Worm (Caenorhabditis elegans): ENCODE data around the gene irld-33.

Gene irld-33

DNA sequence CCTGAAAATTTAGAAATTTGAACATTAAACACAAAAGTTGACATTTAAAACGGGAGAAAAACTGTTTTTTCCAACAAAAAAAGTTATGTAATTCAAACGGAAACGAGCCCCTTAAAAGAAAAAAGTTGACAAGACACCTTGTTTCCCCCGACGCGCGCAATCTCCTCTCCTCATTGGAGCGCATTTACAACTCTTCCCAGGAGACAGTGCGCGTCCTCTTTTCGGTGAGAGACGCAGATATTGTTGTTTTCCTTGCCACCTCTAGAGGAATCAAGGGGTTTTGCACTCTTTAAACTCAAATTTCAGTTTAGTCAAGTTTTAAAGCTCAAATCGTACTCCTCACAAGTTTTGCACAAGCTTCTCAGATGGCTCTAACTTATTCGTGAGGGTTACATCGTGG is 43.0 kb upstream of the irld-33 start, which contains the start of gene F58E1.13:
Gene F58E1.13 (minus strand): TSS at position 12 of the 400 bp plus-strand sequence.
- TF ChIP-seq hpl-2 (GFP tag; optimal IDR thresholded peaks at IDR 0.05) (no peak), xbp-1 (tag; optimal IDR thresholded peaks at IDR 0.05) (no peak), sox-4 (tag; optimal IDR thresholded peaks at IDR 0.05) (no peak), alr-1 (tag; optimal IDR thresholded peaks at IDR 0.05; ENCODE audit: borderline replicate concordance) (no peak), efl-3 (GFP tag; optimal IDR thresholded peaks at IDR 0.05) (no peak), aly-2 (tag; optimal IDR thresholded peaks at IDR 0.05) (no peak), fkh-10 (GFP tag; optimal IDR thresholded peaks at IDR 0.05) (no peak), sptf-1 (tag; optimal IDR thresholded peaks at IDR 0.05) (no peak), pag-3 (tag; optimal IDR thresholded peaks at IDR 0.05; ENCODE audit: borderline replicate concordance, insufficient read depth) (no peak), lsy-2 (tag; optimal IDR thresholded peaks at IDR 0.05) (no peak), mab-9 (GFP tag; IDR thresholded peaks at IDR 0.05) (no peak), hlh-17 (GFP tag; optimal IDR thresholded peaks at IDR 0.05; ENCODE audit: borderline replicate concordance) (no peak)

DNA sequence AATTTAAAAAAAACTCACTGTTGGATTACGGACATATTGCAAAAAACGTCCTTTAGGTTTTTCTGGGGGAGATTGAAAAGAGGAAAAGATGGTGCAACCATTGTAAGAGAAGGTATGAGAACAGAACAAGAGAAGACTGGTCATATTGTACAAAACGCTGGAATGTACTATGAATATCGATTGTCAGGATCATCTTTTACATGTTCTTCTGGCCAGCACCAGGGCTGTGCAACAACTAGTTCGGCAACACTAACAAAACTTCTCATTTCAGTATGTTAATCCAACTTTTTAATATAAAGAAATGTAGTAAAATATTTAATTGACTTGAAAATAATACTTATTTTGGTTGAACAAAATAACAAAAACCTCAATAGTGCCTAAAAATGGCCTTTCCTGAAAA is 35.5 kb upstream of the irld-33 start, which contains the start of gene fbxb-47:
Gene fbxb-47 (minus strand): TSS at position 101 of the 400 bp plus-strand sequence.
- no peak for TF ChIP-seq nhr-237 (tag; optimal IDR thresholded peaks at IDR 0.05)
- TF ChIP-seq fkh-8 (tag; optimal IDR thresholded peaks at IDR 0.05) = no peak
- no peak for TF ChIP-seq sptf-1 (tag; optimal IDR thresholded peaks at IDR 0.05)
- TF ChIP-seq ceh-82 (tag; optimal IDR thresholded peaks at IDR 0.05) = no peak
- no peak for TF ChIP-seq pax-3 (tag; optimal IDR thresholded peaks at IDR 0.05)
- no peak for TF ChIP-seq C04F5.9 (tag; optimal IDR thresholded peaks at IDR 0.05)
- no peak for TF ChIP-seq lin-13 (GFP tag; optimal IDR thresholded peaks at IDR 0.05)
- no peak for TF ChIP-seq dpl-1 (GFP tag; optimal IDR thresholded peaks at IDR 0.05)
- TF ChIP-seq ceh-90 (tag; optimal IDR thresholded peaks at IDR 0.05) = no peak

DNA sequence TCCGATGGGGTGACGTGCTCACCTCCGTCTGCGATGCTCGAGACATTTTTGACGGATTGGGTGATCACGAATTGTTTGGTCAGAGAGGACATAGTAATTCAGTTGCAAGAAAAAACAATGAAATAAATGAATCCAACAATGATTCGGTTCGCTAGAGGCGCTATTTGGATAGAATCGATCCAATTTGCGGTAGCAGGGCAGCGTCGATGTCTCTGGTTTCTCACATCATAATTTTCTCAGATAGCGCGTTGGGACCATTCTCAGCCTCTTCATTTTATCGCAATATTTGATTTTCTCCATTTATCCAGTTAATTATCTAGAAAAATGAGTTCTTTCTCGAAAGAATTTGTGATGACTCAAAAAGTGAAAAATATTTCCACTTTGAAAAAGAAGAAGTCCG is 32.5 kb upstream of the irld-33 start, which contains the start of gene sdz-18:
Gene sdz-18 (minus strand): TSS at position 101 of the 400 bp plus-strand sequence.
- TF ChIP-seq ceh-82 (tag; optimal IDR thresholded peaks at IDR 0.05) (no peak), lir-3 (tag; optimal IDR thresholded peaks at IDR 0.05; ENCODE audit: poor library complexity) (no peak), isw-1 (GFP tag; IDR thresholded peaks at IDR 0.05) (no peak)

DNA sequence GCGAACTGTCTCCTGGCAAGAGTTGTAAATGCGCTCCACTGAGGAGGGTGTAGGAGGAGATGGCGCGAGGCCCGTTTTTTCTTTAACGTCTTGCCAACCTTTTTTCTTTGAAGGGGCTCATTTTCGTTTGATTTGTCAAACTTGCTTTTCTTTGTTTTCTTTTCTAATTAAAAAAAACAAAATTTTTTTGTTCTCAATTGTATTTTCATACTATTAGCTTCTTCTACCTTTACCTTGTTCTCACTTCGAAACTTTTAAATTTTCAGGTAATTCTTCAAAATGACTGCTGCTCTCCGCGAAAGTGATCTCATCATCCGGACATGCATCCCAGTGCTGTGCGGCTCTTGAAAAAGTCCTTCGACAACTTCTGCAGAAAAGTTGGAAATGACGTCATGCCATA is 28.9 kb upstream of the irld-33 start, which contains the start of gene fbxa-184:
Gene fbxa-184 (plus strand): TSS at position 301 of the 400 bp plus-strand sequence.
- TF ChIP-seq ceh-88 (GFP tag; IDR thresholded peaks at IDR 0.05) (no peak), ceh-63 (GFP tag; optimal IDR thresholded peaks at IDR 0.05) (no peak), lin-13 (GFP tag; optimal IDR thresholded peaks at IDR 0.05) (no peak), zag-1 (tag; optimal IDR thresholded peaks at IDR 0.05) (no peak), ceh-90 (tag; optimal IDR thresholded peaks at IDR 0.05) (no peak), ceh-8 (GFP tag; optimal IDR thresholded peaks at IDR 0.05) (no peak), Y116A8C.19 (tag; optimal IDR thresholded peaks at IDR 0.05; ENCODE audit: borderline replicate concordance) (no peak), irx-1 (tag; optimal IDR thresholded peaks at IDR 0.05) (no peak), snu-23 (GFP tag; optimal IDR thresholded peaks at IDR 0.05) (no peak), tlp-1 (tag; optimal IDR thresholded peaks at IDR 0.05) (no peak), sox-4 (tag; optimal IDR thresholded peaks at IDR 0.05) (no peak), nhr-90 (tag; optimal IDR thresholded peaks at IDR 0.05; ENCODE audit: poor library complexity) (no peak), C04F5.9 (tag; optimal IDR thresholded peaks at IDR 0.05) (no peak), nhr-28 (tag; optimal IDR thresholded peaks at IDR 0.05) (no peak), ets-5 (GFP tag; IDR thresholded peaks at IDR 0.05) (no peak), fkh-10 (GFP tag; optimal IDR thresholded peaks at IDR 0.05) (no peak), aha-1 (tag; optimal IDR thresholded peaks at IDR 0.05) (no peak)

DNA sequence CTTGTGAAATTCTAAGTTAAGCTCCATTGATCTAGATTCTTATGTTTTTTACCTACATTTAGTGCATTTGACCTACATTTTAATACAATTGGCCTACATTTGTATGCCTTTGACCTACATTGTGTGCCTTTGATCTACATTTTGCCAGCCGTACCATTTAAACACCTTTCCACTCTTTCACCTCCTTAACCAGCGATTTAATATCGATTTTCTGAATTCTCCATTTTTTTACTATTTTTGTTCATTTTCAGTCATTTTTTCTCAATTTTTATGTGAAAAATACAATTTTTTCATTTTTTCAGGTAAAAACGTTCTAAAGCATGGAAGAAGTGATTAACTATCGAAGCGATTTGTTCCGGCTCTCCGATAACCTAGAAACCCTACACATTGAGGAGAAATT is 25.9 kb upstream of the irld-33 start, which contains the start of gene btb-7:
Gene btb-7 (plus strand): TSS at position 301 of the 400 bp plus-strand sequence.
- no peak for TF ChIP-seq pag-3 (tag; optimal IDR thresholded peaks at IDR 0.05; ENCODE audit: borderline replicate concordance, insufficient read depth)
- TF ChIP-seq hpl-2 (GFP tag; optimal IDR thresholded peaks at IDR 0.05) = no peak
